Fruit fly (Drosophila melanogaster): ENCODE data around the gene IFT46.

- TF ChIP-seq Hand (GFP tag; optimal IDR thresholded peaks at IDR 0.05): no peak
- no peak for TF ChIP-seq sug (tag; optimal IDR thresholded peaks at IDR 0.05)
- no peak for TF ChIP-seq CG2202 (tag; optimal IDR thresholded peaks at IDR 0.05)
- no peak for TF ChIP-seq CG13424 (tag; optimal IDR thresholded peaks at IDR 0.05)
- TF ChIP-seq CG18599 (GFP tag; optimal IDR thresholded peaks at IDR 0.05): no peak
- TF ChIP-seq Oaz (GFP tag; IDR thresholded peaks at IDR 0.05): no peak
- TF ChIP-seq CG12104 (GFP tag; optimal IDR thresholded peaks at IDR 0.05): no peak
- no peak for TF ChIP-seq gce (GFP tag; IDR thresholded peaks at IDR 0.05)
- no peak for TF ChIP-seq Camta (GFP tag; optimal IDR thresholded peaks at IDR 0.05)
Observed at dm6 chr2L:18628104-18628503, 12.2 kb upstream of the IFT46 start.
